Worm (Caenorhabditis elegans) whole organism, L3 larva: ENCODE measurements around the gene epg-4.

Experiments used
- ZK546.5 ChIP-seq: sonication (generic microtip); optimal IDR thresholded peaks from 2 replicates; lab custom pipeline; 2017; ENCODE audit warnings: missing biosample characterization, missing genetic modification characterization
- elt-2 ChIP-seq: sonication (generic microtip); optimal IDR thresholded peaks from 2 replicates; lab custom pipeline; 2016; ENCODE audit warnings: missing genetic modification reagents, mild to moderate bottlenecking, missing genetic modification characterization, missing compliant biosample characterization
- fos-1 ChIP-seq: fragments of 150-350 bp; optimal IDR thresholded peaks from 2 replicates; lab custom pipeline; 2014; ENCODE audit warnings: missing biosample characterization, missing genetic modification characterization
- lin-15B ChIP-seq: fragments of 150-350 bp; optimal IDR thresholded peaks from 2 replicates; lab custom pipeline; 2014; ENCODE audit warnings: missing biosample characterization, missing genetic modification characterization
- mdl-1 ChIP-seq: fragments of 150-350 bp; optimal IDR thresholded peaks from 2 replicates; lab custom pipeline; 2014; ENCODE audit warnings: missing biosample characterization, missing genetic modification characterization
- nhr-11 ChIP-seq: fragments of 150-350 bp; optimal IDR thresholded peaks from 2 replicates; lab custom pipeline; 2014; ENCODE audit warnings: missing biosample characterization, missing genetic modification characterization
- nhr-76 ChIP-seq: fragments of 150-350 bp; sonication (generic microtip); optimal IDR thresholded peaks from 5 replicates; lab custom pipeline; 2014; ENCODE audit warnings: missing biosample characterization, missing genetic modification characterization
- nhr-77 ChIP-seq: fragments of 150-350 bp; optimal IDR thresholded peaks from 2 replicates; lab custom pipeline; 2014; ENCODE audit warnings: missing biosample characterization, missing genetic modification characterization
- pha-4 ChIP-seq: fragments of 150-350 bp; optimal IDR thresholded peaks from 2 replicates; lab custom pipeline; 2014; ENCODE audit warnings: missing biosample characterization, missing genetic modification reagents, missing genetic modification characterization
- snpc-4 ChIP-seq: fragments of 150-350 bp; optimal IDR thresholded peaks from 2 replicates; lab custom pipeline; 2014; ENCODE audit warnings: missing biosample characterization, missing genetic modification characterization
- tbx-2 ChIP-seq: sonication (generic microtip); optimal IDR thresholded peaks from 2 replicates; lab custom pipeline; 2016; ENCODE audit warnings: mild to moderate bottlenecking, missing genetic modification characterization, missing compliant biosample characterization
- ztf-4 ChIP-seq: fragments of 150-350 bp; optimal IDR thresholded peaks from 2 replicates; lab custom pipeline; 2014; ENCODE audit warnings: missing biosample characterization, missing genetic modification characterization

ce11 chrIII:7166664-7167567, 15.1 kb upstream of the epg-4 start:
- TF ChIP-seq fos-1 (tag; lab: Kevin White, UChicago): no peak
- no peak for TF ChIP-seq ztf-4
- no peak for TF ChIP-seq tbx-2 (tag; lab: Kevin White, UChicago)
- TF ChIP-seq nhr-76 (tag; lab: Kevin White, UChicago): no peak
- no peak for TF ChIP-seq snpc-4 (tag; lab: Kevin White, UChicago)
- no peak for TF ChIP-seq mdl-1
- TF ChIP-seq nhr-11: no peak
- TF ChIP-seq pha-4: peak; percentile 51
- peak; percentile 74 for TF ChIP-seq lin-15B
- no peak for TF ChIP-seq ZK546.5 (tag; lab: Kevin White, UChicago)
- no peak for TF ChIP-seq nhr-77
- TF ChIP-seq elt-2 (tag; lab: Kevin White, UChicago): peak; percentile 91
